Fruit fly (Drosophila melanogaster) S2 (cell line): ENCODE measurements around the gene CG43362.

Experiments used
- CG8478 ChIP-seq: fragments of >200 bp; optimal IDR thresholded peaks from 2 replicates; lab custom pipeline; 2018
- CTCF ChIP-seq, 2 experiments: fragments of >200 bp; optimal IDR thresholded peaks; 2 replicates each; lab custom pipeline; 2018

dm6 chr2L:18335641-18336040 is 44.4 kb upstream of the CG43362 start:
- TF ChIP-seq CG8478 (no peak), CTCF (optimal IDR thresholded peaks at IDR 0.05; lab: Kevin White, UChicago) (no peak)
